Fruit fly (Drosophila melanogaster): ENCODE data around the gene Nfs1.

The Nfs1 gene

dm6 chr2L:11980075-11980474, 19.4 kb upstream of the Nfs1 start (continued):
- TF ChIP-seq CG7556 (GFP tag; optimal IDR thresholded peaks at IDR 0.05), result peak; percentile 4
- TF ChIP-seq phol (tag; optimal IDR thresholded peaks at IDR 0.05), result peak; percentile 28
- TF ChIP-seq scrt (GFP tag; optimal IDR thresholded peaks at IDR 0.05), result no peak
- no peak for TF ChIP-seq CG9215 (GFP tag; IDR thresholded peaks at IDR 0.05)
- TF ChIP-seq amos (GFP tag; IDR thresholded peaks at IDR 0.05; ENCODE audit: partially characterized antibody), result no peak
- TF ChIP-seq jumu (GFP tag; optimal IDR thresholded peaks at IDR 0.05), result no peak
- TF ChIP-seq CG7372 (GFP tag; IDR thresholded peaks at IDR 0.05), result no peak
- peak; percentile 25 for TF ChIP-seq CG16815 (GFP tag; optimal IDR thresholded peaks at IDR 0.05)
- TF ChIP-seq HmgZ (tag; optimal IDR thresholded peaks at IDR 0.05), result no peak
- TF ChIP-seq gsb-n (tag; optimal IDR thresholded peaks at IDR 0.05), result no peak
- peak; percentile 27 for TF ChIP-seq grau (tag; optimal IDR thresholded peaks at IDR 0.05)
- TF ChIP-seq CG17359 (tag; optimal IDR thresholded peaks at IDR 0.05), result peak; percentile 13
- no peak for TF ChIP-seq Dip3 (GFP tag; optimal IDR thresholded peaks at IDR 0.05)
- no peak for TF ChIP-seq ATbp (GFP tag; optimal IDR thresholded peaks at IDR 0.05)
- TF ChIP-seq HLHmδ (GFP tag; optimal IDR thresholded peaks at IDR 0.05), result no peak
- TF ChIP-seq nerfin-1 (tag; optimal IDR thresholded peaks at IDR 0.05), result no peak
- TF ChIP-seq ara (GFP tag; IDR thresholded peaks at IDR 0.05), result no peak
- TF ChIP-seq CG7963 (GFP tag; IDR thresholded peaks at IDR 0.05; ENCODE audit: partially characterized antibody), result no peak
- TF ChIP-seq Oli (tag; optimal IDR thresholded peaks at IDR 0.05), result peak; percentile 10
- TF ChIP-seq Max (GFP tag; optimal IDR thresholded peaks at IDR 0.05), result no peak
- peak; percentile 22; the same call in 1 of the 3 replicates for TF ChIP-seq CG17361 (GFP tag; IDR thresholded peaks at IDR 0.05)
- peak; percentile 28 for TF ChIP-seq nmo (GFP tag; optimal IDR thresholded peaks at IDR 0.05)
- TF ChIP-seq Med (GFP tag), result peak; percentile 52
- peak in 1 of 2 experiments; percentile 28 for TF ChIP-seq bsh (GFP tag; optimal IDR thresholded peaks at IDR 0.05)
- TF ChIP-seq dmrt11E (tag; optimal IDR thresholded peaks at IDR 0.05), result peak; percentile 56
- no peak for TF ChIP-seq CG8290 (GFP tag; optimal IDR thresholded peaks at IDR 0.05)
- TF ChIP-seq CG8290 (tag; optimal IDR thresholded peaks at IDR 0.05), result no peak
- TF ChIP-seq CG10979 (tag; optimal IDR thresholded peaks at IDR 0.05), result peak; percentile 17
- TF ChIP-seq cad (GFP tag; optimal IDR thresholded peaks at IDR 0.05), result no peak
- no peak for TF ChIP-seq CG12942 (GFP tag; optimal IDR thresholded peaks at IDR 0.05)
- TF ChIP-seq Rx (GFP tag; IDR thresholded peaks at IDR 0.05), result no peak
- TF ChIP-seq CG17385 (GFP tag; optimal IDR thresholded peaks at IDR 0.05), result no peak
- TF ChIP-seq hkb (optimal IDR thresholded peaks at IDR 0.05), result no peak
- TF ChIP-seq hkb (GFP tag; IDR thresholded peaks at IDR 0.05), result 0 out of 2 replicates have a peak, but pooled peaks have one; percentile 15
- no peak for TF ChIP-seq ttk (GFP tag; IDR thresholded peaks at IDR 0.05)
- no peak for TF ChIP-seq CG8359 (GFP tag; optimal IDR thresholded peaks at IDR 0.05; ENCODE audit: borderline replicate concordance)
- no peak for TF ChIP-seq CG6683 (GFP tag; optimal IDR thresholded peaks at IDR 0.05)
- TF ChIP-seq zf30C (GFP tag; optimal IDR thresholded peaks at IDR 0.05), result peak; percentile 15
- TF ChIP-seq exex (tag; optimal IDR thresholded peaks at IDR 0.05), result no peak
- peak; percentile 59 for TF ChIP-seq CG2712 (tag; optimal IDR thresholded peaks at IDR 0.05)
- peak; percentile 36; the same call in 1 of the 3 replicates for TF ChIP-seq row (GFP tag; IDR thresholded peaks at IDR 0.05)
- TF ChIP-seq sens (GFP tag), result peak; percentile 15
- no peak for TF ChIP-seq Trl (optimal IDR thresholded peaks at IDR 0.05)
- no peak for TF ChIP-seq Trl (GFP tag; optimal IDR thresholded peaks at IDR 0.05)
- no peak for TF ChIP-seq wor (GFP tag; IDR thresholded peaks at IDR 0.05)
- TF ChIP-seq maf-S (GFP tag; optimal IDR thresholded peaks at IDR 0.05), result no peak
- peak in 1 of 3 experiments; percentile 58 for TF ChIP-seq lola (GFP tag; optimal IDR thresholded peaks at IDR 0.05)
- TF ChIP-seq CG12769 (tag; optimal IDR thresholded peaks at IDR 0.05), result no peak
- TF ChIP-seq ind (GFP tag; optimal IDR thresholded peaks at IDR 0.05), result no peak
- no peak for TF ChIP-seq Chrac-16 (GFP tag; optimal IDR thresholded peaks at IDR 0.05)
- TF ChIP-seq CG1832 (GFP tag; optimal IDR thresholded peaks at IDR 0.05), result no peak
- TF ChIP-seq CG8924 (tag; optimal IDR thresholded peaks at IDR 0.05), result peak; percentile 3

All from whole organism, embryonic.